Fruit fly (Drosophila melanogaster) whole organism, embryonic: ENCODE measurements around the gene teq.

Experiments
- Abd-B ChIP-seq: fragments of 200-800 bp; sonication (Bioruptor generic); optimal IDR thresholded peaks from 2 replicates; lab custom pipeline; 2018; ENCODE audit warnings: missing biosample characterization, mild to moderate bottlenecking, missing genetic modification characterization, moderate library complexity
- Adf1 ChIP-seq: fragments of 200-800 bp; sonication (Bioruptor generic); IDR thresholded peaks from 2 replicates; pipeline ENCODE4 v1.3.6; 2022; ENCODE audit warnings: missing biosample characterization, missing genetic modification characterization
- Aef1 ChIP-seq: fragments of 200-800 bp; sonication (Bioruptor generic); IDR thresholded peaks from 3 replicates; pipeline ENCODE4 v1.3.6; 2022; ENCODE audit warnings: missing biosample characterization, missing genetic modification characterization
- CG10543 ChIP-seq: fragments of 200-800 bp; sonication (Bioruptor generic); optimal IDR thresholded peaks from 3 replicates; lab custom pipeline; 2017; ENCODE audit warnings: missing biosample characterization, mild to moderate bottlenecking, missing genetic modification characterization, moderate library complexity
- CG11695 ChIP-seq: fragments of 200-800 bp; sonication (Bioruptor generic); IDR thresholded peaks from 3 replicates; pipeline ENCODE4 v1.3.6; 2022; ENCODE audit warnings: missing biosample characterization, missing genetic modification characterization
- CG12071 ChIP-seq: fragments of 200-800 bp; sonication (Bioruptor generic); optimal IDR thresholded peaks from 3 replicates; lab custom pipeline; 2018; ENCODE audit warnings: missing biosample characterization, mild to moderate bottlenecking, missing genetic modification characterization
- CG12104 ChIP-seq: fragments of 200-800 bp; sonication (Bioruptor generic); optimal IDR thresholded peaks from 3 replicates; lab custom pipeline; 2016; ENCODE audit warnings: missing biosample characterization, missing genetic modification characterization
- CG12769 ChIP-seq: fragments of 200-800 bp; sonication (Bioruptor generic); optimal IDR thresholded peaks from 2 replicates; lab custom pipeline; 2019; ENCODE audit warnings: missing biosample characterization, mild to moderate bottlenecking, missing genetic modification characterization, moderate library complexity
- CG13424 ChIP-seq: fragments of 200-800 bp; sonication (Bioruptor generic); optimal IDR thresholded peaks from 2 replicates; lab custom pipeline; 2019; ENCODE audit warnings: missing biosample characterization, mild to moderate bottlenecking, missing genetic modification characterization, moderate library complexity
- CG13775 ChIP-seq: fragments of 200-800 bp; sonication (Bioruptor generic); optimal IDR thresholded peaks from 3 replicates; lab custom pipeline; 2017; ENCODE audit warnings: missing biosample characterization, mild to moderate bottlenecking, missing genetic modification characterization
- CG16815 ChIP-seq: fragments of 200-800 bp; sonication (Bioruptor generic); optimal IDR thresholded peaks from 3 replicates; lab custom pipeline; 2017; ENCODE audit warnings: missing biosample characterization, mild to moderate bottlenecking, missing genetic modification characterization
- CG17359 ChIP-seq: fragments of 200-800 bp; sonication (Bioruptor generic); optimal IDR thresholded peaks from 3 replicates; lab custom pipeline; 2018; ENCODE audit warnings: missing biosample characterization, mild to moderate bottlenecking, missing genetic modification characterization, moderate library complexity
- CG17612 ChIP-seq: fragments of 200-800 bp; sonication (Bioruptor generic); IDR thresholded peaks from 2 replicates; pipeline ENCODE4 v1.3.6; 2022; ENCODE audit warnings: missing biosample characterization, missing genetic modification characterization
- CG17829 ChIP-seq: fragments of 200-800 bp; optimal IDR thresholded peaks from 2 replicates; lab custom pipeline; 2019; ENCODE audit warnings: missing biosample characterization, mild to moderate bottlenecking, missing genetic modification characterization, moderate library complexity
- CG30403 ChIP-seq: fragments of 200-800 bp; sonication (Bioruptor generic); optimal IDR thresholded peaks from 3 replicates; lab custom pipeline; 2016; ENCODE audit warnings: missing biosample characterization, missing genetic modification characterization
- CG3281 ChIP-seq: fragments of 200-800 bp; sonication (Bioruptor generic); optimal IDR thresholded peaks from 3 replicates; lab custom pipeline; 2017; ENCODE audit warnings: missing biosample characterization, mild to moderate bottlenecking, missing genetic modification characterization
- CG34376 ChIP-seq: fragments of 200-800 bp; sonication (Bioruptor generic); optimal IDR thresholded peaks from 2 replicates; lab custom pipeline; 2018; ENCODE audit warnings: missing biosample characterization, mild to moderate bottlenecking, missing genetic modification characterization
- CG3847 ChIP-seq: fragments of 200-800 bp; sonication (Bioruptor generic); IDR thresholded peaks from 2 replicates; pipeline ENCODE4 v1.3.6; 2022; ENCODE audit warnings: missing biosample characterization, missing genetic modification characterization
- CG4424 ChIP-seq: fragments of 200-800 bp; sonication (Bioruptor generic); optimal IDR thresholded peaks from 3 replicates; lab custom pipeline; 2016; ENCODE audit warnings: missing biosample characterization, missing genetic modification characterization
- CG7556 ChIP-seq: fragments of 200-800 bp; sonication (Bioruptor generic); optimal IDR thresholded peaks from 2 replicates; lab custom pipeline; 2017; ENCODE audit warnings: missing biosample characterization, mild to moderate bottlenecking, missing genetic modification characterization
- CG8765 ChIP-seq: fragments of 200-800 bp; sonication (Bioruptor generic); IDR thresholded peaks from 2 replicates; pipeline ENCODE4 v1.3.6; 2022; ENCODE audit warnings: missing biosample characterization, missing genetic modification characterization
- CG8944 ChIP-seq: fragments of 200-800 bp; sonication (Bioruptor generic); optimal IDR thresholded peaks from 3 replicates; lab custom pipeline; 2016; ENCODE audit warnings: missing biosample characterization, missing genetic modification characterization
- CG9797 ChIP-seq: fragments of 200-800 bp; sonication (Bioruptor generic); optimal IDR thresholded peaks from 3 replicates; lab custom pipeline; 2018; ENCODE audit warnings: missing biosample characterization, mild to moderate bottlenecking, missing genetic modification characterization
- D19A ChIP-seq: fragments of 200-800 bp; optimal IDR thresholded peaks from 3 replicates; lab custom pipeline; 2019; ENCODE audit warnings: missing biosample characterization, mild to moderate bottlenecking, missing genetic modification characterization, moderate library complexity
- D19B ChIP-seq: fragments of 200-800 bp; sonication (Bioruptor generic); optimal IDR thresholded peaks from 2 replicates; lab custom pipeline; 2017; ENCODE audit warnings: missing biosample characterization, mild to moderate bottlenecking, missing genetic modification characterization
- Deaf1 ChIP-seq: fragments of 200-800 bp; optimal IDR thresholded peaks from 3 replicates; lab custom pipeline; 2019; ENCODE audit warnings: missing biosample characterization, mild to moderate bottlenecking, missing genetic modification characterization, moderate library complexity
- Dip3 ChIP-seq: fragments of 200-800 bp; sonication (Bioruptor generic); optimal IDR thresholded peaks from 3 replicates; lab custom pipeline; 2016; ENCODE audit warnings: missing biosample characterization, missing genetic modification characterization
- ERR ChIP-seq: fragments of 200-800 bp; sonication (Bioruptor generic); optimal IDR thresholded peaks from 2 replicates; lab custom pipeline; 2016; ENCODE audit warnings: missing biosample characterization, missing genetic modification characterization
- Ets65A ChIP-seq: fragments of 200-800 bp; sonication (Bioruptor generic); peaks from one replicate; lab custom pipeline; 2016; ENCODE audit warnings: missing biosample characterization, missing genetic modification characterization
- GATAe ChIP-seq: fragments of 200-800 bp; sonication (Bioruptor generic); conservative IDR thresholded peaks from 2 replicates; pipeline ENCODE4 v1.3.6; 2022; ENCODE audit warnings: missing biosample characterization, missing genetic modification characterization
- Med ChIP-seq: fragments of 200-800 bp; sonication (Bioruptor generic); peaks from one replicate; lab custom pipeline; 2016; ENCODE audit warnings: missing biosample characterization, missing genetic modification characterization, mild to moderate bottlenecking, inconsistent platforms, moderate library complexity
- Nf-YC ChIP-seq: fragments of 200-800 bp; optimal IDR thresholded peaks from 3 replicates; lab custom pipeline; 2019; ENCODE audit warnings: missing biosample characterization, mild to moderate bottlenecking, missing genetic modification characterization, moderate library complexity
- NfI ChIP-seq: fragments of 200-800 bp; sonication (Bioruptor generic); optimal IDR thresholded peaks from 3 replicates; lab custom pipeline; 2018; ENCODE audit warnings: missing biosample characterization, mild to moderate bottlenecking, missing genetic modification characterization, moderate library complexity
- Sin3A ChIP-seq: fragments of >200 bp; optimal IDR thresholded peaks from 2 replicates; lab custom pipeline; 2018
- Sox100B ChIP-seq: fragments of 200-800 bp; sonication (Bioruptor generic); optimal IDR thresholded peaks from 3 replicates; lab custom pipeline; 2018; ENCODE audit warnings: missing biosample characterization, mild to moderate bottlenecking, missing genetic modification characterization
- Xbp1 ChIP-seq: fragments of 200-800 bp; sonication (Bioruptor generic); optimal IDR thresholded peaks from 3 replicates; lab custom pipeline; 2016; ENCODE audit warnings: missing biosample characterization, mild to moderate bottlenecking, missing genetic modification characterization
- Xrp1 ChIP-seq: fragments of 200-800 bp; sonication (Bioruptor generic); IDR thresholded peaks from 2 replicates; pipeline ENCODE4 v1.3.6; 2022; ENCODE audit warnings: missing biosample characterization, missing genetic modification characterization
- abd-A ChIP-seq: fragments of 200-800 bp; sonication (Bioruptor generic); optimal IDR thresholded peaks from 3 replicates; lab custom pipeline; 2019; ENCODE audit warnings: missing biosample characterization, mild to moderate bottlenecking, missing genetic modification characterization, moderate library complexity
- bcd ChIP-seq: fragments of 200-800 bp; sonication (Bioruptor generic); optimal IDR thresholded peaks from 2 replicates; lab custom pipeline; 2017; ENCODE audit warnings: missing biosample characterization, mild to moderate bottlenecking, missing genetic modification characterization
- crol ChIP-seq: fragments of 200-800 bp; sonication (Bioruptor generic); IDR thresholded peaks from 2 replicates; pipeline ENCODE4 v1.3.6; 2022; ENCODE audit warnings: missing biosample characterization, missing genetic modification characterization
- esg ChIP-seq: fragments of 200-800 bp; sonication (Bioruptor generic); conservative IDR thresholded peaks from 2 replicates; pipeline ENCODE4 v1.3.6; 2022; ENCODE audit warnings: missing biosample characterization, missing genetic modification characterization
- eve ChIP-seq, 2 experiments: fragments of >200 bp; optimal IDR thresholded peaks; 2 replicates each; lab custom pipeline; 2017; ENCODE audit warnings: missing biosample characterization in 2 of 2, missing genetic modification characterization in 2 of 2
- exex ChIP-seq: fragments of 200-800 bp; sonication (Bioruptor generic); optimal IDR thresholded peaks from 4 replicates; lab custom pipeline; 2018; ENCODE audit warnings: missing biosample characterization, mild to moderate bottlenecking, missing genetic modification characterization, moderate library complexity
- fu2 ChIP-seq: fragments of 200-800 bp; sonication (Bioruptor generic); optimal IDR thresholded peaks from 2 replicates; lab custom pipeline; 2016; ENCODE audit warnings: missing biosample characterization, missing genetic modification characterization
- lab ChIP-seq: fragments of 200-800 bp; sonication (Bioruptor generic); optimal IDR thresholded peaks from 3 replicates; lab custom pipeline; 2017; ENCODE audit warnings: missing biosample characterization, missing genetic modification characterization, mild to moderate bottlenecking, moderate library complexity, missing genetic modification reagents
- lmd ChIP-seq: fragments of 200-800 bp; sonication (Bioruptor generic); IDR thresholded peaks from 2 replicates; pipeline ENCODE4 v1.3.6; 2022; ENCODE audit warnings: missing biosample characterization, missing genetic modification characterization
- peb ChIP-seq: fragments of 200-800 bp; sonication (Bioruptor generic); IDR thresholded peaks from 2 replicates; pipeline ENCODE4 v1.3.6; 2022; ENCODE audit warnings: missing biosample characterization, missing genetic modification characterization
- pros ChIP-seq: fragments of 200-800 bp; sonication (Bioruptor generic); optimal IDR thresholded peaks from 3 replicates; lab custom pipeline; 2019; ENCODE audit warnings: missing biosample characterization, mild to moderate bottlenecking, missing genetic modification characterization, moderate library complexity
- psq ChIP-seq: fragments of 200-800 bp; sonication (Bioruptor generic); optimal IDR thresholded peaks from 2 replicates; lab custom pipeline; 2017; ENCODE audit warnings: missing biosample characterization, missing genetic modification characterization
- tll ChIP-seq, 2 experiments: fragments of 200-800 bp in 1 of 2; fragments of >200 bp in 1 of 2; sonication (Bioruptor generic) in 1 of 2; optimal IDR thresholded peaks; 2 replicates each; lab custom pipeline; 2017 to 2019; ENCODE audit warnings: missing biosample characterization in 2 of 2, missing genetic modification characterization in 2 of 2, mild to moderate bottlenecking in 1 of 2, moderate library complexity in 1 of 2

teq gene

dm6 chr3L:9126021-9126811 is 51.8 kb downstream of the teq start (continued):
- TF ChIP-seq Ets65A = peak; percentile 39
- no peak for TF ChIP-seq Sin3A
- no peak for TF ChIP-seq CG17612 (GFP tag; lab: Robert Waterston, UW)
- TF ChIP-seq Adf1 (GFP tag; lab: Robert Waterston, UW) = peak; percentile 74
- TF ChIP-seq Med (GFP tag; lab: Kevin White, UChicago) = peak; percentile 67
- TF ChIP-seq pros (GFP tag; lab: Kevin White, UChicago) = peak; percentile 14
- TF ChIP-seq GATAe (GFP tag; lab: Robert Waterston, UW) = peak; percentile 23; the same call in 1 of the 2 replicates
- TF ChIP-seq CG3847 (GFP tag; lab: Robert Waterston, UW) = no peak
- TF ChIP-seq CG30403 = peak; percentile 36
- TF ChIP-seq lmd (GFP tag; lab: Robert Waterston, UW) = peak; percentile 40
- TF ChIP-seq CG10543 (GFP tag; lab: Kevin White, UChicago) = peak; percentile 41
- TF ChIP-seq fu2 = no peak
- no peak for TF ChIP-seq D19B (GFP tag; lab: Kevin White, UChicago)
- no peak for TF ChIP-seq abd-A (tag; lab: Kevin White, UChicago)
- TF ChIP-seq psq = no peak
- peak; percentile 46 for TF ChIP-seq CG17359 (tag; lab: Kevin White, UChicago)
- TF ChIP-seq CG16815 = peak; percentile 15
- no peak for TF ChIP-seq CG9797 (GFP tag; lab: Kevin White, UChicago)
- TF ChIP-seq NfI = peak; percentile 8
- TF ChIP-seq CG11695 (GFP tag; lab: Robert Waterston, UW) = no peak
- no peak for TF ChIP-seq CG3281 (GFP tag; lab: Kevin White, UChicago)
- peak; percentile 42 for TF ChIP-seq CG12769 (tag; lab: Kevin White, UChicago)
- TF ChIP-seq peb (GFP tag; lab: Robert Waterston, UW) = 0 out of 2 replicates have a peak, but pooled peaks have one; percentile 25
- TF ChIP-seq tll (GFP tag; optimal IDR thresholded peaks at IDR 0.05; lab: Kevin White, UChicago) = no peak
- peak; percentile 38 for TF ChIP-seq Xbp1 (GFP tag; lab: Kevin White, UChicago)
- TF ChIP-seq Xrp1 = no peak
- TF ChIP-seq exex (tag; lab: Kevin White, UChicago) = peak; percentile 79
- no peak for TF ChIP-seq Sox100B (GFP tag; lab: Kevin White, UChicago)
- TF ChIP-seq CG34376 (GFP tag; lab: Kevin White, UChicago) = peak; percentile 1
- peak; percentile 59 for TF ChIP-seq CG7556 (GFP tag; lab: Kevin White, UChicago)
- peak; percentile 26 for TF ChIP-seq bcd (GFP tag; lab: Kevin White, UChicago)
- TF ChIP-seq Aef1 (GFP tag; lab: Robert Waterston, UW) = no peak
- TF ChIP-seq Dip3 (GFP tag; lab: Kevin White, UChicago) = no peak
- TF ChIP-seq CG13424 (tag; lab: Kevin White, UChicago) = peak; percentile 1
- no peak for TF ChIP-seq Deaf1 (tag; lab: Kevin White, UChicago)
- peak; percentile 20 for TF ChIP-seq lab (GFP tag; lab: Kevin White, UChicago)
- TF ChIP-seq CG17829 (tag; lab: Kevin White, UChicago) = no peak
- TF ChIP-seq Nf-YC (tag; lab: Kevin White, UChicago) = no peak
- TF ChIP-seq crol (GFP tag; lab: Robert Waterston, UW) = peak; percentile 76
- no peak for TF ChIP-seq ERR (GFP tag; lab: Kevin White, UChicago)
- TF ChIP-seq CG12071 (GFP tag; lab: Kevin White, UChicago) = no peak
- no peak for TF ChIP-seq CG8765 (GFP tag; lab: Robert Waterston, UW)
- TF ChIP-seq CG4424 (GFP tag; lab: Kevin White, UChicago) = no peak
- no peak for TF ChIP-seq esg (GFP tag; lab: Robert Waterston, UW)
- TF ChIP-seq CG8944 (GFP tag; lab: Kevin White, UChicago) = no peak
- TF ChIP-seq D19A (tag; lab: Kevin White, UChicago) = peak; percentile 12
- peak in 1 of 2 experiments; percentile 18 for TF ChIP-seq eve (GFP tag; optimal IDR thresholded peaks at IDR 0.05; lab: Kevin White, UChicago)
- peak; percentile 18 for TF ChIP-seq CG13775 (GFP tag; lab: Kevin White, UChicago)
- no peak for TF ChIP-seq CG12104 (GFP tag; lab: Kevin White, UChicago)
- TF ChIP-seq Abd-B (GFP tag; lab: Kevin White, UChicago) = no peak
